Worm (Caenorhabditis elegans): Measurements from ENCODE around the gene hlh-31.

The hlh-31 gene

DNA sequence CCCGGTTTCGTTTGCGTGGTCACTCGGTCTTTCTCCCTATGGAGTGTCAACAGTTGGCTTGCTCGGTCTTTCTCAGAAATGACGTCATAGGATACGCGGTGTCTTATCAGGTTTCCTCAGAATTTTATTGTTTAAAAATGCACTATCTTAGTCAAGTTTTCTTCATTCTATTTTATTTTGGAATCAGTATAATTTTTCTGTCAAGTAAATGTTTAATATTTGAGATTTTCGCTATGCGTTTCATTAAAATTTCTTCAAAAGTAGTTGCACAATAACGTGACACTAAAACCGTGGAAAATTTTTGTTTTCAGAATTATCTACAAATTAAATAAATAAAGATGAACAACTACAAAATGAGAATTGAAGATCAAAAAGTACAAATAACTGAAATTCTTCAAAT is at the start of gene hlh-31:
TSS of gene hlh-31 (plus strand) at position 301 of the 400 bp plus-strand sequence.
- TF ChIP-seq sem-4 (tag; optimal IDR thresholded peaks at IDR 0.05) (no peak), F13H6.1 (tag; optimal IDR thresholded peaks at IDR 0.05) (no peak), mab-5 (tag; optimal IDR thresholded peaks at IDR 0.05) (no peak), unc-55 (GFP tag; optimal IDR thresholded peaks at IDR 0.05) (peak; percentile 6)

DNA sequence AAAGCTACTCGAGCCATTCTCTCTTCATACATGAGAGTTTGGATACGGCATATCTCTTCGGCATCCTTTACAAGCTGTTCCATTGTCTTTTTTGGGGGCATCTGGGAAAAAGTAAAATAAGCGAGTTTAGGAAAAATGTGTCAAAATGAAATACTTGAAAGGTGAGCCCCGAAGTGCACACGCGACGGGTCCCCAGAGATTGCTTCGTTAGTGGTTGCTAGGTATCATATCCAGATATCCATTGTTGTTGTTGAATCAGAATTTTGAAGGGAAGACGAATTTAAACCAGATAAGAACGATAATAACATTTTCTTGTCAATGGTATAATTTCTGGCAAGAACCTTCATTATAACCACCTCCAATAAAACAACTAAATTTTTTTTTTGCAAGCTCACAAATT is 46.5 kb upstream of the hlh-31 start, which contains the start of gene H25K10.2:
TSS of gene H25K10.2 (minus strand) at position 101 of the 400 bp plus-strand sequence.
- TF ChIP-seq lsy-2 (tag; optimal IDR thresholded peaks at IDR 0.05) (no peak), crh-2 (tag; optimal IDR thresholded peaks at IDR 0.05) (no peak), aly-2 (tag; optimal IDR thresholded peaks at IDR 0.05) (no peak), nhr-77 (tag; optimal IDR thresholded peaks at IDR 0.05) (no peak), ceh-82 (tag; optimal IDR thresholded peaks at IDR 0.05) (no peak), mab-5 (tag; optimal IDR thresholded peaks at IDR 0.05) (no peak), ama-1 (optimal IDR thresholded peaks at IDR 0.05) (no peak), nhr-25 (tag; optimal IDR thresholded peaks at IDR 0.05) (no peak), nhr-23 (tag; optimal IDR thresholded peaks at IDR 0.05) (no peak), elt-3 (tag; optimal IDR thresholded peaks at IDR 0.05) (no peak), R02D3.7 (tag; optimal IDR thresholded peaks at IDR 0.05) (no peak), egl-27 (tag; optimal IDR thresholded peaks at IDR 0.05) (no peak), mbf-1 (tag; optimal IDR thresholded peaks at IDR 0.05) (no peak), gmeb-1 (tag; optimal IDR thresholded peaks at IDR 0.05) (no peak), F13H6.1 (tag; optimal IDR thresholded peaks at IDR 0.05) (no peak), nhr-21 (tag; optimal IDR thresholded peaks at IDR 0.05) (no peak), dmd-4 (tag; optimal IDR thresholded peaks at IDR 0.05) (no peak), ztf-1 (GFP tag; conservative IDR thresholded peaks at IDR 0.05) (no peak), Y55F3AM.14 (GFP tag; optimal IDR thresholded peaks at IDR 0.05) (no peak)

DNA sequence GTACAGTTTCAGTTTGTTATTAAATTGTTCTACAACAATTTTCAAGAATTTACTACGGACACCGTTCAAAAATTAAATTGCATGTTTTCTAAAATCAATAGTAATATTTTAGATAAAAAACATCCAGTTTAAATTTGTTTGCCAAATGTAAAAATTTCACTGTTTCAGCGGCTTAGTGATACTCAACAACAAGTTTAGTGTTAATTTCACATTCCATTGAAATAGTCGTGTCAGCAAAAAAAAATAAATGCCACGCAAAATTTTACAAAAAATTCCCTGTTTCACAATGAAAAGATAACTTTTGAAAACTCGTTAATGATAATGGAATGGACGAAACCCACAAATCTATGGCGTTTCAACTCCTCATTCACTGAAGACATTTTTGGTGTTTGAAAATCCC is 41.3 kb upstream of the hlh-31 start:
- TF ChIP-seq nhr-237 (tag; optimal IDR thresholded peaks at IDR 0.05) (no peak), dmd-4 (tag; optimal IDR thresholded peaks at IDR 0.05) (no peak), zag-1 (tag; optimal IDR thresholded peaks at IDR 0.05) (no peak)

DNA sequence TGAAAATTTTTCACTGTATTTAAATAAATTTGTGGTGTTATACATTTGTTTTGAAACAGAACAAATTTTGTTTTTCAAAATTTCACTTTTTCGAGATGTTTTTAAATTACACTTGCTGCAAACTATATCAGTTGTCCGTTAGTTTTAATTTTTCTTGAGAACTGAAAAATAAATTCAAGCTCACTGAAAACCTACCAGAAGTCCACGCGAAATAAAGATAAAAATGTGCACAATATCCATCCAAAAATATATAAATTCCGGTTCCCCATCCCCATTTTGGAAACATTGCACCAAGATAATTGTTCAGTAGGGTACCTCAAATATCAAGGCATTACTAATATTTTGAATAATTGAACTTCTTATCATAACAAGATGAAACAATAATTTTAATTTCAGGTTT is 36.7 kb upstream of the hlh-31 start:
- no peak for TF ChIP-seq ztf-4 (tag; optimal IDR thresholded peaks at IDR 0.05)
- TF ChIP-seq nhr-25 (tag; optimal IDR thresholded peaks at IDR 0.05): no peak
- no peak for TF ChIP-seq aly-2 (tag; optimal IDR thresholded peaks at IDR 0.05)
- no peak for TF ChIP-seq unc-55 (GFP tag; optimal IDR thresholded peaks at IDR 0.05)
- no peak for TF ChIP-seq fos-1 (tag; optimal IDR thresholded peaks at IDR 0.05)
- TF ChIP-seq blmp-1 (tag; optimal IDR thresholded peaks at IDR 0.05; ENCODE audit: insufficient read depth): no peak

DNA sequence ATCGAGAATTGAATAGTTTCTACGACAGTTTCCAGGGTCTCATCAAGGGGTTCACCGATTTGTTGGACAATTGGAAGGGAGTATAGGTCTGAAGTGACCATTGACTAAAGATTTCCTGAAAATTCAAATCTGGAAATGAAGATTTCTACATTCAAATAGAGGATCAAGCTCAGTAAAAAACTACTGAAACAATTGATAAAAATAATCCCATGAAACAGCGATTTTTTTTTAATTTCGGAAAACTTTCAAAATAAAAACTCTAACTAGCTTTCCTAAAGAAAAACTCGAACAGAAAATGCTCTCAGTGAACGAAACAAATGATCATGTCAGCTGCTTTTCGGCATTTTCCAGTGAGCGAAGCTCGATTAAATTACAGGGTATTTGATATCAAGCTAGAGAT is 35.9 kb upstream of the hlh-31 start, which contains the start of gene srv-11:
TSS of gene srv-11 (minus strand) at position 101 of the 400 bp plus-strand sequence.
- TF ChIP-seq ztf-4 (tag; optimal IDR thresholded peaks at IDR 0.05) (no peak), mdl-1 (tag; optimal IDR thresholded peaks at IDR 0.05) (no peak), unc-55 (GFP tag; optimal IDR thresholded peaks at IDR 0.05) (no peak), zag-1 (tag; optimal IDR thresholded peaks at IDR 0.05) (no peak), nhr-129 (tag; optimal IDR thresholded peaks at IDR 0.05) (no peak), nhr-23 (tag; optimal IDR thresholded peaks at IDR 0.05) (no peak), crh-2 (tag; optimal IDR thresholded peaks at IDR 0.05) (no peak), elt-1 (tag; optimal IDR thresholded peaks at IDR 0.05) (no peak), peb-1 (tag; optimal IDR thresholded peaks at IDR 0.05) (no peak), ZK546.5 (tag; optimal IDR thresholded peaks at IDR 0.05) (no peak), nhr-77 (tag; optimal IDR thresholded peaks at IDR 0.05) (no peak), lin-13 (GFP tag; optimal IDR thresholded peaks at IDR 0.05) (no peak), mab-5 (tag; optimal IDR thresholded peaks at IDR 0.05) (no peak), nhr-11 (tag; optimal IDR thresholded peaks at IDR 0.05) (no peak), aly-2 (tag; optimal IDR thresholded peaks at IDR 0.05) (no peak), nhr-12 (tag; optimal IDR thresholded peaks at IDR 0.05) (no peak), ceh-82 (tag; optimal IDR thresholded peaks at IDR 0.05) (no peak), F13H6.1 (tag; optimal IDR thresholded peaks at IDR 0.05) (no peak), Y55F3AM.14 (GFP tag; optimal IDR thresholded peaks at IDR 0.05) (no peak), mbf-1 (tag; optimal IDR thresholded peaks at IDR 0.05) (no peak)
